Worm (Caenorhabditis elegans) whole organism, L4 larva: ENCODE data around the gene eri-12.

ENCODE experiments used
- F26F4.8 ChIP-seq: fragments of 200-800 bp; sonication (Bioruptor generic); conservative IDR thresholded peaks from 2 replicates; pipeline ENCODE4 v1.3.6; 2022; ENCODE audit warnings: missing genetic modification characterization, missing compliant biosample characterization
- F37D6.2 ChIP-seq: sonication (generic microtip); optimal IDR thresholded peaks from 2 replicates; lab custom pipeline; 2016; ENCODE audit warnings: mild to moderate bottlenecking, missing genetic modification characterization, missing compliant biosample characterization
- Y48G9A.11 ChIP-seq: fragments of 200-800 bp; sonication (Bioruptor generic); IDR thresholded peaks from 2 replicates; pipeline ENCODE4 v1.3.6; 2022; ENCODE audit warnings: missing genetic modification reagents, missing genetic modification characterization, missing compliant biosample characterization
- Y75B8A.6 ChIP-seq: fragments of 200-800 bp; sonication (Bioruptor generic); IDR thresholded peaks from 2 replicates; pipeline ENCODE4 v1.3.6; 2022; ENCODE audit warnings: missing genetic modification reagents, missing genetic modification characterization, missing compliant biosample characterization
- ZK337.2 ChIP-seq: fragments of 200-800 bp; sonication (Bioruptor generic); IDR thresholded peaks from 2 replicates; pipeline ENCODE4 v1.3.6; 2022; ENCODE audit warnings: missing genetic modification reagents, missing genetic modification characterization, missing compliant biosample characterization
- aha-1 ChIP-seq: fragments of 150-350 bp; peaks from one replicate; lab custom pipeline; 2014; ENCODE audit warnings: missing biosample characterization, missing genetic modification characterization
- aly-2 ChIP-seq: sonication (generic microtip); optimal IDR thresholded peaks from 2 replicates; lab custom pipeline; 2018; ENCODE audit warnings: missing biosample characterization, missing genetic modification characterization
- arid-1 ChIP-seq: fragments of 200-800 bp; sonication (Bioruptor generic); conservative IDR thresholded peaks from 2 replicates; pipeline ENCODE4 v1.3.6; 2022; ENCODE audit warnings: missing genetic modification reagents, missing genetic modification characterization, missing compliant biosample characterization
- ceh-28 ChIP-seq: fragments of 150-350 bp; optimal IDR thresholded peaks from 2 replicates; lab custom pipeline; 2014; ENCODE audit warnings: missing biosample characterization, missing genetic modification reagents, missing genetic modification characterization
- ceh-44 ChIP-seq: fragments of 200-800 bp; sonication (Bioruptor generic); IDR thresholded peaks from 2 replicates; pipeline ENCODE4 v1.3.6; 2022; ENCODE audit warnings: missing genetic modification reagents, missing genetic modification characterization, missing compliant biosample characterization
- ceh-62 ChIP-seq: sonication (generic microtip); optimal IDR thresholded peaks from 2 replicates; lab custom pipeline; 2017; ENCODE audit warnings: missing biosample characterization, missing genetic modification characterization
- ctbp-1 ChIP-seq: fragments of 200-800 bp; sonication (Bioruptor generic); IDR thresholded peaks from 2 replicates; pipeline ENCODE4 v1.3.6; 2022; ENCODE audit warnings: missing genetic modification reagents, missing genetic modification characterization, missing compliant biosample characterization
- daf-12 ChIP-seq: fragments of 150-350 bp; optimal IDR thresholded peaks from 2 replicates; lab custom pipeline; 2014; ENCODE audit warnings: missing biosample characterization, missing genetic modification reagents, missing genetic modification characterization
- daf-16 ChIP-seq, 3 experiments: sonication (generic microtip); optimal IDR thresholded peaks; 2 replicates each; lab custom pipeline; 2016 to 2017; ENCODE audit warnings: missing genetic modification characterization in 3 of 3, missing genetic modification reagents in 3 of 3, mild to moderate bottlenecking in 2 of 3, missing compliant biosample characterization in 2 of 3, missing biosample characterization in 1 of 3, moderate library complexity in 1 of 3
- daf-8 ChIP-seq: fragments of 200-800 bp; sonication (Bioruptor generic); IDR thresholded peaks from 2 replicates; pipeline ENCODE4 v1.3.6; 2022; ENCODE audit warnings: missing genetic modification characterization, missing compliant biosample characterization
- dmd-8 ChIP-seq: fragments of 200-800 bp; sonication (Bioruptor generic); IDR thresholded peaks from 2 replicates; pipeline ENCODE4 v1.3.6; 2022; ENCODE audit warnings: missing genetic modification characterization, missing compliant biosample characterization
- dpl-1 ChIP-seq: fragments of 150-350 bp; optimal IDR thresholded peaks from 2 replicates; lab custom pipeline; 2014; ENCODE audit warnings: missing biosample characterization, missing genetic modification reagents, missing genetic modification characterization
- dve-1 ChIP-seq: sonication (generic microtip); optimal IDR thresholded peaks from 2 replicates; lab custom pipeline; 2017; ENCODE audit warnings: antibody characterized with exemption, mild to moderate bottlenecking, missing genetic modification characterization, missing compliant biosample characterization; ENCODE audit not compliant: insufficient read depth
- egl-27 ChIP-seq: sonication (generic microtip); optimal IDR thresholded peaks from 3 replicates; lab custom pipeline; 2017; ENCODE audit warnings: missing biosample characterization, missing genetic modification reagents, missing genetic modification characterization
- egl-43 ChIP-seq: fragments of 200-800 bp; sonication (Bioruptor generic); IDR thresholded peaks from 2 replicates; pipeline ENCODE4 v1.3.6; 2022; ENCODE audit warnings: missing genetic modification reagents, missing genetic modification characterization, missing compliant biosample characterization
- fos-1 ChIP-seq: fragments of 150-350 bp; optimal IDR thresholded peaks from 2 replicates; lab custom pipeline; 2014; ENCODE audit warnings: missing biosample characterization, missing genetic modification characterization
- gei-8 ChIP-seq: fragments of 200-800 bp; sonication (Bioruptor generic); optimal IDR thresholded peaks from 2 replicates; lab custom pipeline; 2018; ENCODE audit warnings: mild to moderate bottlenecking, missing genetic modification characterization, missing compliant biosample characterization
- hmg-1.1 ChIP-seq: fragments of 200-800 bp; sonication (Bioruptor generic); IDR thresholded peaks from 2 replicates; pipeline ENCODE4 v1.3.6; 2022; ENCODE audit warnings: missing genetic modification reagents, missing genetic modification characterization, missing compliant biosample characterization
- jun-1 ChIP-seq: fragments of 150-350 bp; optimal IDR thresholded peaks from 2 replicates; lab custom pipeline; 2014; ENCODE audit warnings: missing biosample characterization, missing genetic modification reagents, missing genetic modification characterization
- lim-7 ChIP-seq: fragments of 200-800 bp; sonication (Bioruptor generic); IDR thresholded peaks from 2 replicates; pipeline ENCODE4 v1.3.6; 2022; ENCODE audit warnings: missing genetic modification characterization, missing compliant biosample characterization
- lin-38 ChIP-seq: fragments of 200-800 bp; sonication (Bioruptor generic); IDR thresholded peaks from 2 replicates; pipeline ENCODE4 v1.3.6; 2022; ENCODE audit warnings: missing genetic modification reagents, missing genetic modification characterization, missing compliant biosample characterization
- lsy-2 ChIP-seq, 2 experiments: fragments of 150-350 bp in 1 of 2; sonication (generic microtip) in 1 of 2; optimal IDR thresholded peaks; 2 replicates each; lab custom pipeline; 2014 to 2017; ENCODE audit warnings: missing biosample characterization in 2 of 2, missing genetic modification characterization in 2 of 2
- mep-1 ChIP-seq: fragments of 150-350 bp; sonication (generic microtip); optimal IDR thresholded peaks from 3 replicates; lab custom pipeline; 2014; ENCODE audit warnings: missing biosample characterization, missing genetic modification characterization
- mes-2 ChIP-seq: sonication (generic microtip); optimal IDR thresholded peaks from 2 replicates; lab custom pipeline; 2016; ENCODE audit warnings: missing genotype, mild to moderate bottlenecking, missing genetic modification characterization, missing compliant biosample characterization; ENCODE audit not compliant: poor library complexity, severe bottlenecking
- nhr-11 ChIP-seq: fragments of 150-350 bp; optimal IDR thresholded peaks from 2 replicates; lab custom pipeline; 2014; ENCODE audit warnings: missing biosample characterization, missing genetic modification characterization
- nhr-28 ChIP-seq: fragments of 150-350 bp; optimal IDR thresholded peaks from 2 replicates; lab custom pipeline; 2014; ENCODE audit warnings: missing biosample characterization, missing genetic modification characterization
- nhr-42 ChIP-seq: fragments of 200-800 bp; sonication (Bioruptor generic); IDR thresholded peaks from 2 replicates; pipeline ENCODE4 v1.3.6; 2022; ENCODE audit warnings: missing genetic modification characterization, missing compliant biosample characterization
- nhr-48 ChIP-seq: sonication (generic microtip); optimal IDR thresholded peaks from 2 replicates; lab custom pipeline; 2016; ENCODE audit warnings: mild to moderate bottlenecking, missing genetic modification characterization, missing compliant biosample characterization
- pha-4 ChIP-seq, 2 experiments: fragments of 150-350 bp in 1 of 2; fragments of 200-800 bp in 1 of 2; sonication (Bioruptor generic) in 1 of 2; IDR thresholded peaks in 1 of 2; optimal IDR thresholded peaks in 1 of 2; 2 replicates each; pipeline versions ENCODE4 v1.3.6 to Lab custom; 2014 to 2022; ENCODE audit warnings: missing genetic modification characterization in 2 of 2, missing genetic modification reagents in 2 of 2, missing biosample characterization in 1 of 2, missing compliant biosample characterization in 1 of 2
- sdz-12 ChIP-seq: fragments of 200-800 bp; sonication (Bioruptor generic); optimal IDR thresholded peaks from 2 replicates; lab custom pipeline; 2018; ENCODE audit warnings: mild to moderate bottlenecking, missing genetic modification characterization, missing compliant biosample characterization
- snpc-1.2 ChIP-seq: fragments of 200-800 bp; sonication (Bioruptor generic); IDR thresholded peaks from 2 replicates; pipeline ENCODE4 v1.3.6; 2022; ENCODE audit warnings: missing genetic modification reagents, missing genetic modification characterization, missing compliant biosample characterization
- snpc-4 ChIP-seq: fragments of 150-350 bp; optimal IDR thresholded peaks from 2 replicates; lab custom pipeline; 2014; ENCODE audit warnings: missing biosample characterization, missing genetic modification characterization
- unc-130 ChIP-seq: sonication (generic microtip); optimal IDR thresholded peaks from 2 replicates; lab custom pipeline; 2016; ENCODE audit warnings: missing genetic modification reagents, missing genetic modification characterization, missing compliant biosample characterization
- unc-39 ChIP-seq: sonication (generic microtip); optimal IDR thresholded peaks from 2 replicates; lab custom pipeline; 2017; ENCODE audit warnings: missing biosample characterization, missing genetic modification characterization
- unc-62 ChIP-seq, 3 experiments: fragments of 150-350 bp in 1 of 3; sonication (generic microtip); optimal IDR thresholded peaks in 2 of 3; peaks in 1 of 3; 1 replicate in 1 of 3; 2 replicates in 2 of 3; lab custom pipeline; 2014 to 2017; ENCODE audit warnings: missing biosample characterization in 3 of 3, missing genetic modification characterization in 3 of 3, missing genetic modification reagents in 3 of 3, missing genotype in 1 of 3
- vab-7 ChIP-seq: fragments of 200-800 bp; sonication (Bioruptor generic); IDR thresholded peaks from 2 replicates; pipeline ENCODE4 v1.3.6; 2022; ENCODE audit warnings: missing genetic modification reagents, missing genetic modification characterization, missing compliant biosample characterization
- zfp-3 ChIP-seq: fragments of 200-800 bp; sonication (Bioruptor generic); conservative IDR thresholded peaks from 2 replicates; pipeline ENCODE4 v1.3.6; 2022; ENCODE audit warnings: missing genetic modification reagents, missing genetic modification characterization, missing compliant biosample characterization
- zip-11 ChIP-seq: fragments of 200-800 bp; sonication (Bioruptor generic); IDR thresholded peaks from 2 replicates; pipeline ENCODE4 v1.3.6; 2022; ENCODE audit warnings: missing genetic modification characterization, missing compliant biosample characterization
- ztf-11 ChIP-seq: fragments of 150-350 bp; optimal IDR thresholded peaks from 2 replicates; lab custom pipeline; 2014; ENCODE audit warnings: missing biosample characterization, missing genetic modification characterization

eri-12 gene

DNA sequence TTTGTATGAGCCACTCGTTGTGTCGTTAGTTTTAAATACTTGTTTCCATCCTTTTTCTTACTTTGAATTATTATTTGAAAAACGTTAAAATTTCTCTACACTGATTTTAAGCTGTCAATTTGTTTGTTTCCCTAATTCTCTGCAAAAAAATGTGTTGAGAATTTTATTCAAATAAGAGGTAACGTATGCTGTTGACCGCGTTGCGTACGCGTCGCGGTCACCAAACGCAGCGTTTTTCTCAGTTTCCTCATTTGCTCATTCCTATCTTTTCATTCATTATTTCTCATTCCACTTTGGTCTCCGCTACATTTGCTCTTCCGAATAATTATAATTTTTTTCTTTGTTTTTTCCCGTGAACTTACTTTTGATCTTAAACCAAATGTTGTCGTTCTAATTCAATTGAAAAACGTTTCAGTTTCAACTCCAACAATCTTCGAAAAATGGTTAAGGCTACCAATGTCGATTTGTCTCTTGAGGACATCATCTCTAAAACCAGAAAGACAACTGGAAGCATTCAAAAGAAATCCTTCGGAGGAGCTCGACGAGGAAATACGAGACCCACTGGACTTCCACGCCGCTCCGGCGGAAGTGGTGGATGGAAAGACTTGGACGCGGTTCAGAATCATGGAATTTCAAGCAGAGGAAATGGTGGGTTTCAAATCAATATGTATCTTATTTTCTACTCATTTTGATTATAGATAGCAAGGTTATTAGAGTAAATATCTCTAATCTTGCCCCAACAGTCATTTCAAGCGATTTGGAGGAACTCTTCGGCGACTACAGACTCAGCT is 33.6 kb upstream of the eri-12 start, which contains the start of gene aly-3:
Gene aly-3 (plus strand): TSS at position 409 of the 791 bp plus-strand sequence.
- TF ChIP-seq lin-38 (peak; percentile 49; the same call in 1 of the 2 replicates), nhr-42 (GFP tag; lab: Robert Waterston, UW) (no peak), Y75B8A.6 (GFP tag; lab: Robert Waterston, UW) (no peak), fos-1 (tag; lab: Kevin White, UChicago) (no peak), dmd-8 (GFP tag; lab: Robert Waterston, UW) (no peak), mep-1 (tag; lab: Kevin White, UChicago) (peak; percentile 47), F37D6.2 (tag; lab: Kevin White, UChicago) (no peak), mes-2 (peak; percentile 64), ceh-62 (tag; lab: Kevin White, UChicago) (no peak), ctbp-1 (no peak), F26F4.8 (GFP tag; lab: Robert Waterston, UW) (no peak), aha-1 (tag; lab: Kevin White, UChicago) (peak; percentile 92), nhr-28 (tag; lab: Kevin White, UChicago) (no peak), daf-8 (GFP tag; lab: Robert Waterston, UW) (no peak), jun-1 (tag; lab: Kevin White, UChicago) (no peak), vab-7 (GFP tag; lab: Robert Waterston, UW) (no peak), ceh-28 (tag; lab: Kevin White, UChicago) (no peak), nhr-48 (no peak), unc-130 (GFP tag; lab: Kevin White, UChicago) (no peak), unc-62 (GFP tag; optimal IDR thresholded peaks at IDR 0.05 in 1 of 2; lab: Kevin White, UChicago) (peak in 1 of 2 experiments; percentile 39), unc-62 (tag; optimal IDR thresholded peaks at IDR 0.05; lab: Kevin White, UChicago) (no peak), lim-7 (GFP tag; lab: Robert Waterston, UW) (no peak), dve-1 (tag; lab: Kevin White, UChicago) (peak; percentile 39), arid-1 (GFP tag; lab: Robert Waterston, UW) (no peak), egl-43 (GFP tag; lab: Robert Waterston, UW) (no peak), daf-16 (GFP tag; optimal IDR thresholded peaks at IDR 0.05; lab: Kevin White, UChicago) (no peak), daf-16 (tag; optimal IDR thresholded peaks at IDR 0.05; lab: Kevin White, UChicago) (peak; percentile 44), snpc-1.2 (no peak), zfp-3 (GFP tag; lab: Robert Waterston, UW) (no peak), ceh-44 (no peak), dpl-1 (GFP tag; lab: Kevin White, UChicago) (peak; percentile 12), unc-39 (tag; lab: Kevin White, UChicago) (no peak), snpc-4 (tag; lab: Kevin White, UChicago) (no peak), Y48G9A.11 (GFP tag; lab: Robert Waterston, UW) (no peak), egl-27 (tag; lab: Kevin White, UChicago) (no peak), gei-8 (GFP tag; lab: Kevin White, UChicago) (no peak), hmg-1.1 (GFP tag; lab: Robert Waterston, UW) (no peak), aly-2 (no peak), daf-12 (no peak), lsy-2 (tag; optimal IDR thresholded peaks at IDR 0.05; lab: Kevin White, UChicago) (peak in 1 of 2 experiments; percentile 57), pha-4 (GFP tag; IDR thresholded peaks at IDR 0.05; lab: Robert Waterston, UW) (no peak), pha-4 (tag; optimal IDR thresholded peaks at IDR 0.05; lab: Kevin White, UChicago) (no peak), ztf-11 (tag; lab: Kevin White, UChicago) (no peak), zip-11 (no peak), nhr-11 (tag; lab: Kevin White, UChicago) (no peak), sdz-12 (no peak), ZK337.2 (no peak)
